Worm (Caenorhabditis elegans) whole organism, L3 larva: ENCODE results near the gene pssy-2.
"Not testable (repeated sequence)": the region's sequence is repeated elsewhere in the genome, so short reads cannot be mapped to it uniquely, and the experiment has no call there.

Experiments
- R02D3.7 ChIP-seq: fragments of 150-350 bp; optimal IDR thresholded peaks from 2 replicates; lab custom pipeline; 2014; ENCODE audit warnings: missing biosample characterization, missing genetic modification characterization
- ama-1 ChIP-seq: fragments of 150-350 bp; optimal IDR thresholded peaks from 2 replicates; lab custom pipeline; 2018
- ceh-82 ChIP-seq: fragments of 150-350 bp; optimal IDR thresholded peaks from 2 replicates; lab custom pipeline; 2014; ENCODE audit warnings: missing biosample characterization, missing genetic modification characterization
- eor-1 ChIP-seq, 2 experiments: fragments of 150-350 bp; optimal IDR thresholded peaks; 2 replicates each; lab custom pipeline; 2014 to 2018; ENCODE audit warnings: missing biosample characterization in 2 of 2, missing genetic modification characterization in 2 of 2
- fos-1 ChIP-seq: fragments of 150-350 bp; optimal IDR thresholded peaks from 2 replicates; lab custom pipeline; 2014; ENCODE audit warnings: missing biosample characterization, missing genetic modification characterization
- jun-1 ChIP-seq: fragments of 150-350 bp; optimal IDR thresholded peaks from 2 replicates; lab custom pipeline; 2014; ENCODE audit warnings: missing biosample characterization, missing genetic modification reagents, missing genetic modification characterization
- nhr-25 ChIP-seq: sonication (generic microtip); optimal IDR thresholded peaks from 2 replicates; lab custom pipeline; 2017; ENCODE audit warnings: missing biosample characterization, missing genetic modification characterization
- nhr-76 ChIP-seq: fragments of 150-350 bp; sonication (generic microtip); optimal IDR thresholded peaks from 5 replicates; lab custom pipeline; 2014; ENCODE audit warnings: missing biosample characterization, missing genetic modification characterization
- unc-62 ChIP-seq: fragments of 150-350 bp; sonication (generic microtip); optimal IDR thresholded peaks from 4 replicates; lab custom pipeline; 2014; ENCODE audit warnings: missing biosample characterization, missing genetic modification reagents, missing genetic modification characterization
- ztf-11 ChIP-seq: fragments of 150-350 bp; optimal IDR thresholded peaks from 2 replicates; lab custom pipeline; 2014; ENCODE audit warnings: missing biosample characterization, missing genetic modification characterization

DNA sequence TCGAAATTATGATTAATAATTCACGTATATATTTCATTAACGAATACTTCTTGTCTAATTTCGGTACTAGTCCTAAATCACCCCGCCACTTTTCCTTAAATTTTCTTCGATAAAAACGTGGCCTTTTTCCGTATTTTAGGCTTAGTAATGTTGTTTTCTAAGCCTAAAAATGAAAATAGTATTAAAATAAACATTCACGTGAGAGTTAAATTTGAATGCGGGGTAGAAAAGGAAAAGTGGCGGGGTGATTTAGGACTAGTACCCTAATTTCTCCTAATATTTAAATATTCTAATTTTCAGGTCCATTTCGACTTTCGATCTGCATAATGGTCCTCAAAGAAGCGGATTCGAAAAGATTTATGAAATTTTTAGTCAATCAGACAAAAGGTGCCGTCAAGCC lies 27.3 kb downstream of the pssy-2 start, which contains the start of gene T28A8.6:
- not testable (repeated sequence) for TF ChIP-seq ceh-82 (tag; lab: Kevin White, UChicago); unc-62 (GFP tag; lab: Kevin White, UChicago); nhr-25 (tag; lab: Kevin White, UChicago); ztf-11 (tag; lab: Kevin White, UChicago); fos-1; eor-1 (tag; optimal IDR thresholded peaks at IDR 0.05; lab: Kevin White, UChicago); R02D3.7; jun-1 (tag; lab: Kevin White, UChicago); ama-1 (lab: Kevin White, UChicago); nhr-76 (tag; lab: Kevin White, UChicago)
